Comparison of ENCODE assay signal across 1 worm cellular context in genomic region chrIV:1107190-1107589, ce11.
TF ChIP-seq lines count a peak whose summit lies in the region.

ost-1 (plus strand) TSS chrIV:1107396.

TF ChIP-seq in whole organism, L1 larva, 84 proteins besides CTCF, POLR2A, EP300 and RAD21 (continued from another document):
- no peak for TF ChIP-seq alr-1 (tag; optimal IDR thresholded peaks at IDR 0.05; lab: Kevin White, UChicago; ENCODE audit: borderline replicate concordance)
- TF ChIP-seq ama-1 (optimal IDR thresholded peaks at IDR 0.05; lab: Kevin White, UChicago), result peak; percentile 61
